Worm (Caenorhabditis elegans): ENCODE measurements around the gene C14A4.9.

Gene C14A4.9

DNA sequence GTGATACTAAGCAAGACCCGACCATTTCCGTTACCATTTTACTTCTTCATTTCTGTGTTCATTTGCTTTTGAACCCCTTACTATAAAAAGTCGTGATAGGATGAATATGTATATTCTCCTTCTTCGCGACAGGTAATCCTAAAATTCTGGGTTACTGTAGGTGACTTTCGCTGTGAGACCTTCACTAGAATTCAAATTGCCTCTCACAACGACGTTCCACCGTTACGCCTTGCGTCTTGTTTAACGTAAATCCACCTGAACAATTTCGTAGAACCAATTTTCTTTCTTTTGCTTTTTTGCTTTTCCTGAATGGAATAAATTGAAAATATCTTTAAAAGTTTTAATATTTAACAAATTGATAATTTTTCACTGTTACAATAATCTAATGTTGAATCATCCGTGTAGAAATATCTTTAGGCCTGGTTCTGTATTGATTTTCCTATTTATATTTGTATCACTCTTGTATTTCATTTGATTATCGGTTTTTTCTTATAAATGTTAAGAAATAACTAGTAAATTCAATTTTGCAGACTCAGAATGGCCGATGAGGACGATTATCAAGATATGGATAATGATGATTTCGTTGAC lies 20.2 kb upstream of the C14A4.9 start, which contains the start of gene rpb-6:
TSS of gene rpb-6 (plus strand) at position 538 of the 588 bp plus-strand sequence.
- no peak for TF ChIP-seq mml-1 (tag; optimal IDR thresholded peaks at IDR 0.05)
- TF ChIP-seq ceh-82 (tag; optimal IDR thresholded peaks at IDR 0.05) = no peak
- TF ChIP-seq lin-15B (tag; optimal IDR thresholded peaks at IDR 0.05) = peak; percentile 39
- no peak for TF ChIP-seq nhr-23 (tag; optimal IDR thresholded peaks at IDR 0.05)
- TF ChIP-seq nhr-237 (tag; optimal IDR thresholded peaks at IDR 0.05) = no peak
- TF ChIP-seq ztf-4 (tag; optimal IDR thresholded peaks at IDR 0.05) = no peak
- no peak for TF ChIP-seq egl-5 (tag; optimal IDR thresholded peaks at IDR 0.05)
- TF ChIP-seq ztf-11 (tag; optimal IDR thresholded peaks at IDR 0.05) = no peak
- no peak for TF ChIP-seq skn-1 (tag; optimal IDR thresholded peaks at IDR 0.05)
- TF ChIP-seq nhr-77 (tag; optimal IDR thresholded peaks at IDR 0.05) = no peak
- peak; percentile 10 for TF ChIP-seq nhr-25 (tag; optimal IDR thresholded peaks at IDR 0.05)
- peak; percentile 66 for TF ChIP-seq R02D3.7 (tag; optimal IDR thresholded peaks at IDR 0.05)
- no peak for TF ChIP-seq sea-2 (GFP tag; optimal IDR thresholded peaks at IDR 0.05)
- no peak for TF ChIP-seq nhr-12 (tag; optimal IDR thresholded peaks at IDR 0.05)
- no peak for TF ChIP-seq nhr-11 (tag; optimal IDR thresholded peaks at IDR 0.05)
- no peak for TF ChIP-seq lsy-12 (tag; optimal IDR thresholded peaks at IDR 0.05)
- no peak for TF ChIP-seq nhr-76 (tag; optimal IDR thresholded peaks at IDR 0.05)
- no peak for TF ChIP-seq zag-1 (tag; optimal IDR thresholded peaks at IDR 0.05)
- no peak for TF ChIP-seq jun-1 (tag; optimal IDR thresholded peaks at IDR 0.05)
- no peak for TF ChIP-seq ceh-16 (tag; optimal IDR thresholded peaks at IDR 0.05)

DNA sequence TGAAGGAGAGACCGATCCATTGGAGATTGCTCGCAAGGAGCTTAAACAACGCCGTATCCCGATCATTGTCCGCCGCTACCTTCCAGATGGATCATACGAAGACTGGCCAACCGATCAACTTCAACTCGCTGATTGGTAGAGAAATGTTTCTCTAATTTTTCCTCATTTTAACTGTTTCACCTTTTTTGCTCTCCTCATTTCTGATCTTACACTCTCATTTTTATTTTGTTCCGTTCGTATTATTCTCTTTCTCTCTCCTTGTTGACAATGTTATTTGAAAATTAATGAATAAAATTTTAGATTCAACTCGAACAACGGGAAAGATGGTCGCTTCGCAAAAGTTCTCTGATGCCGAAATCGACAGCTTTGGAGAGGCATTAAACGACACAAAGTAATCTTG lies 19.5 kb upstream of the C14A4.9 start, which contains the start of gene dohh-1:
TSS of gene dohh-1 (plus strand) at position 301 of the 400 bp plus-strand sequence.
- no peak for TF ChIP-seq egl-5 (tag; optimal IDR thresholded peaks at IDR 0.05)
- no peak for TF ChIP-seq ztf-4 (tag; optimal IDR thresholded peaks at IDR 0.05)
- TF ChIP-seq pqm-1 (tag; optimal IDR thresholded peaks at IDR 0.05) = no peak
- TF ChIP-seq eor-1 (tag; optimal IDR thresholded peaks at IDR 0.05) = no peak
- no peak for TF ChIP-seq ceh-82 (tag; optimal IDR thresholded peaks at IDR 0.05)
- TF ChIP-seq fos-1 (tag; optimal IDR thresholded peaks at IDR 0.05) = no peak

DNA sequence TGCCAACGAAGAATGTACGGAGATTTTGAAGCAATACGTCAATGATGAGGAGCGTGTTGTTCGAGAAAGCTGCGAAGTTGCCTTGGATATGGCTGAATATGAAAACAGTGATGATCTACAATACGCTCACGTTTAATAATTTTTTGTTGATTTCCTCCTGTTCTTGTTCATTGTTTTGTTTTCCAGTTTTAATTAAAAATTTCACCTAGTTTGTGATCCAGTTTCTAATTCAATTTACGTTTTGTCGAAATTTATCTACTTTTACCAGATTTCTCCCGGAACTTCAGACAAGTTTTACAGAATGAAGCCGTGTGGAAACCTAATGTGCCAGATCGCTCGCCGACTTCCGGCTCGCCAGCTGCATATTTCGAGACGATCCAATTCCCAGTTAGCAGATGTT lies 18.3 kb upstream of the C14A4.9 start, which contains the start of gene dap-3:
TSS of gene dap-3 (plus strand) at position 301 of the 400 bp plus-strand sequence.
- no peak for TF ChIP-seq nhr-43 (tag; optimal IDR thresholded peaks at IDR 0.05; ENCODE audit: poor library complexity, severe bottlenecking)
- no peak for TF ChIP-seq lsy-12 (tag; optimal IDR thresholded peaks at IDR 0.05)
- no peak for TF ChIP-seq lin-15B (tag; optimal IDR thresholded peaks at IDR 0.05)

DNA sequence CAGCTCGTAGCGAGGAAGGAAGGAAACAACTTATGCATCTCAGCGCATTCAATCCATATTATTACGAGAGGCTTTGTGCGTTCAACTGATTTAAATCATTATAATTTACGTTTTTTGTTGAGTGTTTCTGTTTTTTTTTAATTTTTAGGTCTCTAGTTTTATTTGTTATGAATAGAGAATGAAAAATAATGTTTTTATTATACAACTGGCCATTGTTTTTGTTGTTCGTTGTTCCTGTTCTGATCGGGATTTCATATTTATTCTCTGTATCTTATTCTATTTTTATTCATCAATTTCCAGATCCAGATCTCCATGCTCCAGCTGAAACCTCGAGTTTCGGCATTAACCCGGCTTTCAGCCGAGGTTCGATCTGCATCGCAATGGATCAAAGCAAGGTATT lies 16.8 kb upstream of the C14A4.9 start, which contains the start of gene mrps-22:
TSS of gene mrps-22 (plus strand) at position 301 of the 400 bp plus-strand sequence.
- no peak for TF ChIP-seq ceh-9 (tag; optimal IDR thresholded peaks at IDR 0.05)
- TF ChIP-seq sea-2 (GFP tag; optimal IDR thresholded peaks at IDR 0.05) = no peak
- no peak for TF ChIP-seq pqm-1 (tag; optimal IDR thresholded peaks at IDR 0.05)
- TF ChIP-seq fos-1 (tag; optimal IDR thresholded peaks at IDR 0.05) = no peak
- no peak for TF ChIP-seq fkh-10 (GFP tag; optimal IDR thresholded peaks at IDR 0.05)
- no peak for TF ChIP-seq lin-15B (tag; optimal IDR thresholded peaks at IDR 0.05)
- no peak for TF ChIP-seq pha-4 (tag; optimal IDR thresholded peaks at IDR 0.05)
- no peak for TF ChIP-seq unc-62 (GFP tag; optimal IDR thresholded peaks at IDR 0.05)
- TF ChIP-seq daf-12 (tag; optimal IDR thresholded peaks at IDR 0.05) = no peak
- no peak for TF ChIP-seq nhr-67 (tag; optimal IDR thresholded peaks at IDR 0.05)
- no peak for TF ChIP-seq nhr-77 (tag; optimal IDR thresholded peaks at IDR 0.05)
- TF ChIP-seq nhr-25 (tag; optimal IDR thresholded peaks at IDR 0.05) = no peak
- TF ChIP-seq elt-3 (tag; optimal IDR thresholded peaks at IDR 0.05) = no peak
- no peak for TF ChIP-seq mml-1 (tag; optimal IDR thresholded peaks at IDR 0.05)
- no peak for TF ChIP-seq nhr-43 (tag; optimal IDR thresholded peaks at IDR 0.05; ENCODE audit: poor library complexity, severe bottlenecking)
- TF ChIP-seq nhr-28 (tag; optimal IDR thresholded peaks at IDR 0.05) = no peak
- TF ChIP-seq aly-2 (tag; optimal IDR thresholded peaks at IDR 0.05) = no peak

DNA sequence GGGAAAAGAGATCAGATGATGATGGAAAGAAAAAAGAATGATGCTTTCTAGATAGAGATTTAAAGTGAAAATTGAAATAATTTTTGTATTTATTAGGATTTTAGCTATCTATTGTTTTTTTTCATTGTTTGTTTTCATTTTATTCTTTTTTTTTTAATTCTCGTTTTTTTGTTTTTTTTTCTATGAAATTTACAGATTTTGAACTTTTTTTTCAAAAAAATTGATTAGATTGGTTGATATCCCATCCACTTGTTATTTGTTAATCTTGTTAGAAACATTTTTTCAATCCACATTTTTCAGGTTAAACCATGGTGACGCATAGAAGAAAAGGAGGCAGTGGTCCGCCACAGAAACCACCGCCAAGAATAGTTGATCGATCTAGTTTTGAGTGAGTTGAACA lies 15.1 kb upstream of the C14A4.9 start, which contains the start of gene algn-9:
TSS of gene algn-9 (plus strand) at position 301 of the 400 bp plus-strand sequence.
- TF ChIP-seq tbx-2 (tag; optimal IDR thresholded peaks at IDR 0.05) (no peak), nhr-43 (tag; optimal IDR thresholded peaks at IDR 0.05; ENCODE audit: poor library complexity, severe bottlenecking) (no peak), nhr-12 (tag; optimal IDR thresholded peaks at IDR 0.05) (no peak), nfya-1 (tag; optimal IDR thresholded peaks at IDR 0.05; ENCODE audit: insufficient read depth) (no peak), nhr-28 (tag; optimal IDR thresholded peaks at IDR 0.05) (no peak), R02D3.7 (tag; optimal IDR thresholded peaks at IDR 0.05) (no peak), mdl-1 (tag; optimal IDR thresholded peaks at IDR 0.05) (no peak), egl-27 (tag; optimal IDR thresholded peaks at IDR 0.05) (no peak), daf-12 (tag; optimal IDR thresholded peaks at IDR 0.05) (no peak), ZK546.5 (tag; optimal IDR thresholded peaks at IDR 0.05) (no peak), nhr-11 (tag; optimal IDR thresholded peaks at IDR 0.05) (no peak), elt-1 (tag; optimal IDR thresholded peaks at IDR 0.05) (no peak), sea-2 (GFP tag; optimal IDR thresholded peaks at IDR 0.05) (no peak), elt-3 (tag; optimal IDR thresholded peaks at IDR 0.05) (no peak), pha-4 (tag; optimal IDR thresholded peaks at IDR 0.05) (no peak), ceh-16 (tag; optimal IDR thresholded peaks at IDR 0.05) (no peak)

Measured in whole organism, L3 larva.